Worm (Caenorhabditis elegans) whole organism, young adult: ENCODE measurements around the gene R07E3.7.

Experiments used
- F22D6.2 ChIP-seq: sonication (generic microtip); optimal IDR thresholded peaks from 2 replicates; lab custom pipeline; 2016; ENCODE audit warnings: mild to moderate bottlenecking, missing genetic modification characterization, missing compliant biosample characterization
- F57C9.4 ChIP-seq: sonication (generic microtip); optimal IDR thresholded peaks from 2 replicates; lab custom pipeline; 2017; ENCODE audit warnings: mild to moderate bottlenecking, missing genetic modification characterization, missing compliant biosample characterization
- ZK185.1 ChIP-seq: sonication (generic microtip); optimal IDR thresholded peaks from 2 replicates; lab custom pipeline; 2016; ENCODE audit warnings: mild to moderate bottlenecking, missing genetic modification characterization, missing compliant biosample characterization; ENCODE audit not compliant: poor library complexity, severe bottlenecking
- ama-1 ChIP-seq, 3 experiments: fragments of 150-350 bp in 1 of 3; sonication (generic microtip) in 2 of 3; optimal IDR thresholded peaks; 2 replicates each; lab custom pipeline; 2014 to 2018; ENCODE audit warnings: missing biosample characterization in 2 of 3, missing genetic modification characterization in 2 of 3, missing genetic modification reagents in 2 of 3
- ceh-79 ChIP-seq: sonication (generic microtip); optimal IDR thresholded peaks from 2 replicates; lab custom pipeline; 2017; ENCODE audit warnings: mild to moderate bottlenecking, missing genetic modification characterization, missing compliant biosample characterization
- him-1 ChIP-seq: sonication (generic microtip); optimal IDR thresholded peaks from 2 replicates; lab custom pipeline; 2016; ENCODE audit warnings: missing genotype, missing genetic modification reagents, missing genetic modification characterization, missing compliant biosample characterization
- mes-4 ChIP-seq: sonication (generic microtip); optimal IDR thresholded peaks from 2 replicates; lab custom pipeline; 2016; ENCODE audit warnings: missing genotype, missing genetic modification characterization, missing compliant biosample characterization
- nfyb-1 ChIP-seq: fragments of 200-800 bp; sonication (Bioruptor generic); IDR thresholded peaks from 2 replicates; pipeline ENCODE4 v1.3.6; 2022; ENCODE audit warnings: missing genetic modification reagents, missing genetic modification characterization, missing compliant biosample characterization
- nhr-90 ChIP-seq: sonication (generic microtip); optimal IDR thresholded peaks from 2 replicates; lab custom pipeline; 2016; ENCODE audit warnings: missing genotype, mild to moderate bottlenecking, missing genetic modification characterization, missing compliant biosample characterization
- snpc-4 ChIP-seq, 5 experiments: fragments of 150-350 bp in 1 of 5; sonication (generic microtip) in 4 of 5; optimal IDR thresholded peaks; 2 replicates each; lab custom pipeline; 2014 to 2018; ENCODE audit warnings: missing genetic modification characterization in 5 of 5, missing biosample characterization in 3 of 5, antibody characterized with exemption in 2 of 5, mild to moderate bottlenecking in 2 of 5, missing compliant biosample characterization in 2 of 5, missing genotype in 2 of 5, moderate library complexity in 2 of 5, missing genetic modification reagents in 1 of 5
- somi-1 ChIP-seq: fragments of 200-800 bp; sonication (Bioruptor generic); optimal IDR thresholded peaks from 2 replicates; lab custom pipeline; 2018; ENCODE audit warnings: mild to moderate bottlenecking, missing genetic modification characterization, missing compliant biosample characterization
- tbp1 ChIP-seq: fragments of 200-800 bp; sonication (Bioruptor generic); optimal IDR thresholded peaks from 2 replicates; lab custom pipeline; 2018; ENCODE audit warnings: mild to moderate bottlenecking, missing genetic modification characterization, missing compliant biosample characterization
- unc-130 ChIP-seq: sonication (generic microtip); optimal IDR thresholded peaks from 2 replicates; lab custom pipeline; 2016; ENCODE audit warnings: missing genetic modification reagents, missing genetic modification characterization, missing compliant biosample characterization
- ztf-3 ChIP-seq: fragments of 200-800 bp; sonication (Bioruptor generic); optimal IDR thresholded peaks from 2 replicates; lab custom pipeline; 2018; ENCODE audit warnings: mild to moderate bottlenecking, missing genetic modification characterization, missing compliant biosample characterization

DNA sequence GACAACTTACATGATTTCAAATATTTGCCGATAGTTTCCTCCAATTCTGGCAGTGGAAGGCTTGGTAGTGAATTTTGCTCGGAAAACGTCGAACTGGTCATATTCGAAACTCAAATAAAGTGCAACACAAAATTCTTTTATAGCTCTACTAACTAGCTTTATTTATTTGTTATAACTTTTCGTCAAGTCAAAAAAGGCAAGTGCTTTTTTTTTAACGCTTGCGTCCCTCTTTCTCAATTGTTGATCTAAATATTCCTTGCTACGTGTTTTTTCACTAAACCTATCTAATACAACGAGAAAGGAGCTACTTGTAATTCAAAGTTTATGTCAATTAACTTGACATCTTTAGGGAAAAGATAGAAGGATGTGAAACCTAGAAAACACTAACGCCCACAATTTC lies 45.2 kb downstream of the R07E3.7 start, which contains the start of gene F41E7.6:
- TF ChIP-seq F57C9.4 (tag; lab: Kevin White, UChicago) (no peak), ama-1 (optimal IDR thresholded peaks at IDR 0.05; lab: Kevin White, UChicago) (no peak), ama-1 (GFP tag; optimal IDR thresholded peaks at IDR 0.05; lab: Kevin White, UChicago) (no peak), ceh-79 (tag; lab: Kevin White, UChicago) (no peak), nhr-90 (tag; lab: Kevin White, UChicago) (no peak), ztf-3 (GFP tag; lab: Kevin White, UChicago) (no peak), snpc-4 (GFP tag; optimal IDR thresholded peaks at IDR 0.05; lab: Kevin White, UChicago) (no peak), snpc-4 (tag; optimal IDR thresholded peaks at IDR 0.05; lab: Kevin White, UChicago) (no peak), nfyb-1 (GFP tag; lab: Robert Waterston, UW) (no peak), unc-130 (GFP tag; lab: Kevin White, UChicago) (no peak), somi-1 (no peak), tbp1 (no peak), ZK185.1 (tag; lab: Kevin White, UChicago) (no peak), mes-4 (no peak), him-1 (tag; lab: Kevin White, UChicago) (no peak), F22D6.2 (tag; lab: Kevin White, UChicago) (no peak)
